Fruit fly (Drosophila melanogaster) whole organism, embryonic: ENCODE data around the gene mRpS23.
A peak's percentile ranks its signal among the peaks of the same experiment; 100 is the strongest.

Source experiments
- Aef1 ChIP-seq: fragments of 200-800 bp; sonication (Bioruptor generic); IDR thresholded peaks from 3 replicates; pipeline ENCODE4 v1.3.6; 2022; ENCODE audit warnings: missing biosample characterization, missing genetic modification characterization
- CG10274 ChIP-seq: fragments of 200-800 bp; sonication (Bioruptor generic); optimal IDR thresholded peaks from 3 replicates; lab custom pipeline; 2017; ENCODE audit warnings: missing biosample characterization, mild to moderate bottlenecking, missing genetic modification characterization
- CG10543 ChIP-seq: fragments of 200-800 bp; sonication (Bioruptor generic); optimal IDR thresholded peaks from 3 replicates; lab custom pipeline; 2017; ENCODE audit warnings: missing biosample characterization, mild to moderate bottlenecking, missing genetic modification characterization, moderate library complexity
- CG12071 ChIP-seq: fragments of 200-800 bp; sonication (Bioruptor generic); optimal IDR thresholded peaks from 3 replicates; lab custom pipeline; 2018; ENCODE audit warnings: missing biosample characterization, mild to moderate bottlenecking, missing genetic modification characterization
- CG13287 ChIP-seq: fragments of 200-800 bp; sonication (Bioruptor generic); IDR thresholded peaks from 2 replicates; pipeline ENCODE4 v1.3.6; 2022; ENCODE audit warnings: missing biosample characterization, missing genetic modification characterization; ENCODE audit not compliant: partially characterized antibody
- CG13894 ChIP-seq: fragments of 200-800 bp; sonication (Bioruptor generic); optimal IDR thresholded peaks from 3 replicates; lab custom pipeline; 2018; ENCODE audit warnings: missing biosample characterization, mild to moderate bottlenecking, missing genetic modification characterization, moderate library complexity
- CG15514 ChIP-seq: fragments of 200-800 bp; sonication (Bioruptor generic); optimal IDR thresholded peaks from 3 replicates; lab custom pipeline; 2017; ENCODE audit warnings: missing biosample characterization, missing genetic modification characterization, mild to moderate bottlenecking, moderate library complexity, missing genetic modification reagents
- CG17328 ChIP-seq: fragments of 200-800 bp; sonication (Bioruptor generic); IDR thresholded peaks from 2 replicates; pipeline ENCODE4 v1.3.6; 2022; ENCODE audit warnings: missing biosample characterization, missing genetic modification characterization
- CG2116 ChIP-seq: fragments of 200-800 bp; sonication (Bioruptor generic); optimal IDR thresholded peaks from 3 replicates; lab custom pipeline; 2018; ENCODE audit warnings: missing biosample characterization, mild to moderate bottlenecking, missing genetic modification characterization
- CG30020 ChIP-seq: fragments of 200-800 bp; optimal IDR thresholded peaks from 2 replicates; lab custom pipeline; 2019; ENCODE audit warnings: missing biosample characterization, mild to moderate bottlenecking, missing genetic modification characterization, moderate library complexity
- CG3281 ChIP-seq: fragments of 200-800 bp; sonication (Bioruptor generic); optimal IDR thresholded peaks from 3 replicates; lab custom pipeline; 2017; ENCODE audit warnings: missing biosample characterization, mild to moderate bottlenecking, missing genetic modification characterization
- CG33557 ChIP-seq: fragments of 200-800 bp; sonication (Bioruptor generic); optimal IDR thresholded peaks from 2 replicates; lab custom pipeline; 2019; ENCODE audit warnings: missing biosample characterization, mild to moderate bottlenecking, missing genetic modification characterization, moderate library complexity
- CG34224 ChIP-seq: fragments of 200-800 bp; sonication (Bioruptor generic); IDR thresholded peaks from 3 replicates; pipeline ENCODE4 v1.3.6; 2022; ENCODE audit warnings: missing biosample characterization, missing genetic modification characterization; ENCODE audit not compliant: partially characterized antibody
- CG3726 ChIP-seq: fragments of 200-800 bp; sonication (Bioruptor generic); IDR thresholded peaks from 3 replicates; pipeline ENCODE4, ENCODE4 v1.3.6; 2022; ENCODE audit warnings: missing biosample characterization, missing genetic modification characterization
- CG4424 ChIP-seq: fragments of 200-800 bp; sonication (Bioruptor generic); optimal IDR thresholded peaks from 3 replicates; lab custom pipeline; 2016; ENCODE audit warnings: missing biosample characterization, missing genetic modification characterization
- CG5245 ChIP-seq: fragments of 200-800 bp; sonication (Bioruptor generic); optimal IDR thresholded peaks from 3 replicates; lab custom pipeline; 2016; ENCODE audit warnings: missing biosample characterization, missing genetic modification characterization
- CG8290 ChIP-seq, 3 experiments: fragments of 200-800 bp; sonication (Bioruptor generic); optimal IDR thresholded peaks; 2 replicates each; lab custom pipeline; 2016 to 2019; ENCODE audit warnings: missing biosample characterization in 3 of 3, missing genetic modification characterization in 3 of 3, mild to moderate bottlenecking in 2 of 3, moderate library complexity in 1 of 3
- CG9932 ChIP-seq: fragments of 200-800 bp; sonication (Bioruptor generic); IDR thresholded peaks from 2 replicates; pipeline ENCODE4 v1.3.6; 2022; ENCODE audit warnings: missing biosample characterization, missing genetic modification characterization
- Dbx ChIP-seq: fragments of 200-800 bp; sonication (Bioruptor generic); IDR thresholded peaks from 3 replicates; pipeline ENCODE4 v1.3.6; 2022; ENCODE audit warnings: missing biosample characterization, missing genetic modification characterization
- Doc2 ChIP-seq: fragments of 200-800 bp; sonication (Bioruptor generic); IDR thresholded peaks from 2 replicates; pipeline ENCODE4 v1.3.6; 2022; ENCODE audit warnings: missing biosample characterization, missing genetic modification characterization
- Doc3 ChIP-seq: fragments of 200-800 bp; sonication (Bioruptor generic); IDR thresholded peaks from 3 replicates; pipeline ENCODE4 v1.3.6; 2022; ENCODE audit warnings: missing biosample characterization, missing genetic modification characterization; ENCODE audit not compliant: partially characterized antibody
- Ets65A ChIP-seq: fragments of 200-800 bp; sonication (Bioruptor generic); peaks from one replicate; lab custom pipeline; 2016; ENCODE audit warnings: missing biosample characterization, missing genetic modification characterization
- Fer3 ChIP-seq: fragments of 200-800 bp; sonication (Bioruptor generic); optimal IDR thresholded peaks from 2 replicates; lab custom pipeline; 2018; ENCODE audit warnings: missing biosample characterization, mild to moderate bottlenecking, missing genetic modification characterization, moderate library complexity
- Hr39 ChIP-seq: fragments of >200 bp; optimal IDR thresholded peaks from 2 replicates; lab custom pipeline; 2017
- Hr78 ChIP-seq, 2 experiments: fragments of 200-800 bp in 1 of 2; fragments of >200 bp in 1 of 2; sonication (Bioruptor generic) in 1 of 2; optimal IDR thresholded peaks; 2 replicates each; lab custom pipeline; 2017 to 2019; ENCODE audit warnings: missing biosample characterization in 2 of 2, missing genetic modification characterization in 2 of 2, mild to moderate bottlenecking in 1 of 2, moderate library complexity in 1 of 2
- Lhr ChIP-seq: fragments of 200-800 bp; sonication (Bioruptor generic); optimal IDR thresholded peaks from 3 replicates; lab custom pipeline; 2017; ENCODE audit warnings: mild to moderate bottlenecking, missing biosample characterization, missing genetic modification reagents, missing genetic modification characterization
- Max ChIP-seq: fragments of 200-800 bp; sonication (Bioruptor generic); optimal IDR thresholded peaks from 2 replicates; lab custom pipeline; 2016; ENCODE audit warnings: missing biosample characterization, mild to moderate bottlenecking, missing genetic modification characterization
- NFAT ChIP-seq: fragments of 200-800 bp; sonication (Bioruptor generic); IDR thresholded peaks from 2 replicates; pipeline ENCODE4 v1.3.6; 2022; ENCODE audit warnings: missing biosample characterization, missing genetic modification characterization
- NK7.1 ChIP-seq: fragments of 200-800 bp; sonication (Bioruptor generic); optimal IDR thresholded peaks from 3 replicates; lab custom pipeline; 2016; ENCODE audit warnings: missing biosample characterization, missing genetic modification characterization
- PHDP ChIP-seq: fragments of 200-800 bp; sonication (Bioruptor generic); optimal IDR thresholded peaks from 3 replicates; lab custom pipeline; 2018; ENCODE audit warnings: missing biosample characterization, mild to moderate bottlenecking, missing genetic modification characterization, moderate library complexity
- Ssrp ChIP-seq: fragments of 200-800 bp; sonication (Bioruptor generic); optimal IDR thresholded peaks from 2 replicates; lab custom pipeline; 2018; ENCODE audit warnings: missing biosample characterization, mild to moderate bottlenecking, missing genetic modification characterization, moderate library complexity
- Taf1 ChIP-seq: fragments of 200-800 bp; sonication (Bioruptor generic); IDR thresholded peaks from 2 replicates; pipeline ENCODE4 v1.3.6; 2022; ENCODE audit warnings: missing biosample characterization, missing genetic modification characterization
- Trl ChIP-seq, 3 experiments: fragments of >200 bp in 2 of 3; fragments of 200-800 bp in 1 of 3; sonication (Bioruptor generic) in 1 of 3; optimal IDR thresholded peaks; 2 replicates in 1 of 3; 3 replicates in 2 of 3; lab custom pipeline; 2016 to 2017; ENCODE audit warnings: missing biosample characterization in 1 of 3, missing genetic modification characterization in 1 of 3
- Xbp1 ChIP-seq: fragments of 200-800 bp; sonication (Bioruptor generic); optimal IDR thresholded peaks from 3 replicates; lab custom pipeline; 2016; ENCODE audit warnings: missing biosample characterization, mild to moderate bottlenecking, missing genetic modification characterization
- ap ChIP-seq: fragments of 200-800 bp; sonication (Bioruptor generic); IDR thresholded peaks from 2 replicates; pipeline ENCODE4 v1.3.6; 2022; ENCODE audit warnings: missing biosample characterization, missing genetic modification characterization
- ash1 ChIP-seq: fragments of 200-800 bp; sonication (Bioruptor generic); optimal IDR thresholded peaks from 2 replicates; lab custom pipeline; 2018; ENCODE audit warnings: missing biosample characterization, mild to moderate bottlenecking, missing genetic modification characterization
- crol ChIP-seq: fragments of 200-800 bp; sonication (Bioruptor generic); IDR thresholded peaks from 2 replicates; pipeline ENCODE4 v1.3.6; 2022; ENCODE audit warnings: missing biosample characterization, missing genetic modification characterization
- dimm ChIP-seq: fragments of 200-800 bp; sonication (Bioruptor generic); IDR thresholded peaks from 2 replicates; pipeline ENCODE4 v1.3.6; 2022; ENCODE audit warnings: missing biosample characterization, missing genetic modification characterization
- exex ChIP-seq: fragments of 200-800 bp; sonication (Bioruptor generic); optimal IDR thresholded peaks from 4 replicates; lab custom pipeline; 2018; ENCODE audit warnings: missing biosample characterization, mild to moderate bottlenecking, missing genetic modification characterization, moderate library complexity
- ftz-f1 ChIP-seq: fragments of 200-800 bp; sonication (Bioruptor generic); optimal IDR thresholded peaks from 2 replicates; lab custom pipeline; 2016; ENCODE audit warnings: missing biosample characterization, missing genetic modification characterization
- klu ChIP-seq: fragments of 200-800 bp; sonication (Bioruptor generic); IDR thresholded peaks from 2 replicates; pipeline ENCODE4 v1.3.6; 2022; ENCODE audit warnings: missing biosample characterization, missing genetic modification characterization
- lab ChIP-seq: fragments of 200-800 bp; sonication (Bioruptor generic); optimal IDR thresholded peaks from 3 replicates; lab custom pipeline; 2017; ENCODE audit warnings: missing biosample characterization, missing genetic modification characterization, mild to moderate bottlenecking, moderate library complexity, missing genetic modification reagents
- nmo ChIP-seq: fragments of 200-800 bp; sonication (Bioruptor generic); optimal IDR thresholded peaks from 2 replicates; lab custom pipeline; 2018; ENCODE audit warnings: missing biosample characterization, mild to moderate bottlenecking, missing genetic modification characterization, moderate library complexity
- otp ChIP-seq: fragments of 200-800 bp; sonication (Bioruptor generic); IDR thresholded peaks from 3 replicates; pipeline ENCODE4, ENCODE4 v1.3.6; 2022; ENCODE audit warnings: missing biosample characterization, missing genetic modification characterization
- pan ChIP-seq, 4 experiments: fragments of >200 bp in 3 of 4; fragments of 200-800 bp in 1 of 4; sonication (Bioruptor generic) in 1 of 4; optimal IDR thresholded peaks in 3 of 4; IDR thresholded peaks in 1 of 4; 2 replicates each; pipeline versions ENCODE4 v1.3.6 to Lab custom; 2017 to 2022; ENCODE audit warnings: missing biosample characterization in 2 of 4, missing genetic modification characterization in 2 of 4, mixed read lengths in 1 of 4
- ranshi ChIP-seq: fragments of 200-800 bp; sonication (Bioruptor generic); IDR thresholded peaks from 2 replicates; pipeline ENCODE4 v1.3.6; 2022; ENCODE audit warnings: missing biosample characterization, missing genetic modification characterization
- sqz ChIP-seq: fragments of 200-800 bp; sonication (Bioruptor generic); optimal IDR thresholded peaks from 3 replicates; lab custom pipeline; 2018; ENCODE audit warnings: missing biosample characterization, mild to moderate bottlenecking, missing genetic modification characterization
- sug ChIP-seq: fragments of 200-800 bp; optimal IDR thresholded peaks from 2 replicates; lab custom pipeline; 2019; ENCODE audit warnings: missing biosample characterization, mild to moderate bottlenecking, missing genetic modification characterization, moderate library complexity

mRpS23 gene

DNA sequence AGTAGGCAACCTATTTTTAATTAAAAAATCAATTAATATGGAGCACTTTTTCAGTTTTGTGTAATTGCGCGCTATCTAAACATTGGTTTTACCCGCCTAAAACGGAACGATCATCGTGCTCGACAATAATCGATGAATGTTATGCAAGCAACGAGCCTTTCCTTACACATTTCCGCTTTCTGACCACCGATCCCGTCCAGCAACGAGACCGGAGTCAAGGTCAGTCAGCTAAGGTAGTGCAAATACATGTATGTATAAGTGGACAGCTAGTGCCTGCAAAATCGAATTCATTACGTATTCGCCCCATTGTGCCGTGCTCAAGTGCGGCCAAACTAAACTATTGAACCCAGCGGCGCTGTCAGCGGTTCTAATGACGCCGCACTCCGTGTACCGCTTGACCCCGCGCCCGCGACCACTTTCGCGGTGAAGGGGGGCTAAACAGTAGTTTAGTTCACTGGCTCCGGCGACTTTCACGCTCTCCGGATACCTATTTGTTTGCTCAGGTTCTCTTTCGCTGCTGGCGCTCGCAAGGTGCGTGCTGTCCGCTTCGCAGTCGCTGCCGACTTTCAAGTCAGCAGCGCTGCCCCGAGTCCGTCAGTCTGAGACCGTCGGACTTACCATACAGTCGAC lies 31.7 kb downstream of the mRpS23 start, which contains the start of gene CAH1 (continued):
- TF ChIP-seq pan (optimal IDR thresholded peaks at IDR 0.05; lab: Kevin White, UChicago) = no peak
- peak in 1 of 2 experiments; percentile 40 for TF ChIP-seq pan (GFP tag; optimal IDR thresholded peaks at IDR 0.05 in 1 of 2, IDR thresholded peaks at IDR 0.05 in 1 of 2)
- peak; percentile 41 for TF ChIP-seq CG10543 (GFP tag; lab: Kevin White, UChicago)
- TF ChIP-seq sug (tag; lab: Kevin White, UChicago) = peak; percentile 47
- TF ChIP-seq Doc3 (GFP tag; lab: Robert Waterston, UW) = no peak
- no peak for TF ChIP-seq Lhr (GFP tag; lab: Kevin White, UChicago)
- no peak for TF ChIP-seq PHDP (tag; lab: Kevin White, UChicago)
- no peak for TF ChIP-seq CG33557 (GFP tag; lab: Kevin White, UChicago)
- no peak for TF ChIP-seq CG34224
- no peak for TF ChIP-seq sqz
- no peak for TF ChIP-seq NK7.1 (GFP tag; lab: Kevin White, UChicago)
- TF ChIP-seq ash1 = no peak
- TF ChIP-seq Taf1 (GFP tag; lab: Robert Waterston, UW) = no peak
- TF ChIP-seq CG9932 (GFP tag; lab: Robert Waterston, UW) = 0 out of 2 replicates have a peak, but pooled peaks have one; percentile 43
- TF ChIP-seq CG17328 (GFP tag; lab: Robert Waterston, UW) = 0 out of 2 replicates have a peak, but pooled peaks have one; percentile 9
- no peak for TF ChIP-seq Ssrp
- peak; percentile 71 for TF ChIP-seq exex (tag; lab: Kevin White, UChicago)
- peak; percentile 44; the same call in 1 of the 3 replicates for TF ChIP-seq Dbx (GFP tag; lab: Robert Waterston, UW)
- no peak for TF ChIP-seq CG4424 (GFP tag; lab: Kevin White, UChicago)
- no peak for TF ChIP-seq CG12071 (GFP tag; lab: Kevin White, UChicago)
- TF ChIP-seq CG3726 (GFP tag; lab: Robert Waterston, UW) = no peak
- peak; percentile 63 for TF ChIP-seq ftz-f1 (GFP tag; lab: Kevin White, UChicago)
- no peak for TF ChIP-seq ranshi (GFP tag; lab: Robert Waterston, UW)
- TF ChIP-seq Hr39 (lab: Kevin White, UChicago) = no peak
- peak in 1 of 2 experiments; percentile 37 for TF ChIP-seq Trl (optimal IDR thresholded peaks at IDR 0.05; lab: Kevin White, UChicago)
- no peak for TF ChIP-seq Trl (GFP tag; optimal IDR thresholded peaks at IDR 0.05; lab: Kevin White, UChicago)
- TF ChIP-seq nmo (GFP tag; lab: Kevin White, UChicago) = no peak
- TF ChIP-seq CG13287 (GFP tag; lab: Robert Waterston, UW) = peak; percentile 44
- no peak for TF ChIP-seq CG5245
- TF ChIP-seq Fer3 = no peak
- no peak for TF ChIP-seq CG10274 (GFP tag; lab: Kevin White, UChicago)
- TF ChIP-seq CG2116 (GFP tag; lab: Kevin White, UChicago) = no peak
- TF ChIP-seq CG30020 = no peak
- TF ChIP-seq Ets65A (GFP tag; lab: Kevin White, UChicago) = peak; percentile 22
- TF ChIP-seq Xbp1 (GFP tag; lab: Kevin White, UChicago) = no peak
- TF ChIP-seq Aef1 (GFP tag; lab: Robert Waterston, UW) = no peak
- TF ChIP-seq crol (GFP tag; lab: Robert Waterston, UW) = peak; percentile 92
- no peak for TF ChIP-seq Max (GFP tag; lab: Kevin White, UChicago)
- no peak for TF ChIP-seq Doc2 (GFP tag; lab: Robert Waterston, UW)
- no peak for TF ChIP-seq CG8290 (GFP tag; optimal IDR thresholded peaks at IDR 0.05; lab: Kevin White, UChicago)
- peak in 1 of 2 experiments; percentile 42 for TF ChIP-seq CG8290 (tag; optimal IDR thresholded peaks at IDR 0.05; lab: Kevin White, UChicago)
- no peak for TF ChIP-seq otp (GFP tag; lab: Robert Waterston, UW)
- TF ChIP-seq CG15514 (GFP tag; lab: Kevin White, UChicago) = peak; percentile 21
- no peak for TF ChIP-seq CG13894 (tag; lab: Kevin White, UChicago)
- peak in 1 of 2 experiments; percentile 96 for TF ChIP-seq Hr78 (GFP tag; optimal IDR thresholded peaks at IDR 0.05; lab: Kevin White, UChicago)
- no peak for TF ChIP-seq NFAT (GFP tag; lab: Robert Waterston, UW)
- peak; percentile 23 for TF ChIP-seq lab (GFP tag; lab: Kevin White, UChicago)
- TF ChIP-seq klu (GFP tag; lab: Robert Waterston, UW) = 0 out of 2 replicates have a peak, but pooled peaks have one; percentile 16
- TF ChIP-seq CG3281 (GFP tag; lab: Kevin White, UChicago) = no peak
- TF ChIP-seq dimm (GFP tag; lab: Robert Waterston, UW) = no peak
- TF ChIP-seq ap (GFP tag; lab: Robert Waterston, UW) = no peak
